Worm (Caenorhabditis elegans): ENCODE data around the gene nlp-80.

nlp-80 gene

ce11 chrV:11083691-11084090 lies 18.3 kb upstream of the nlp-80 start (continued):
- TF ChIP-seq pat-9 (tag; optimal IDR thresholded peaks at IDR 0.05) (peak; percentile 76), pha-2 (tag; optimal IDR thresholded peaks at IDR 0.05) (peak; percentile 55), ceh-34 (tag; optimal IDR thresholded peaks at IDR 0.05) (no peak), dmd-4 (tag; optimal IDR thresholded peaks at IDR 0.05; ENCODE audit: borderline replicate concordance) (peak; percentile 48), ceh-24 (tag; optimal IDR thresholded peaks at IDR 0.05) (no peak), lim-6 (tag; optimal IDR thresholded peaks at IDR 0.05) (no peak), elt-2 (tag; optimal IDR thresholded peaks at IDR 0.05) (no peak), T23F11.4 (GFP tag; optimal IDR thresholded peaks at IDR 0.05) (no peak), sox-4 (tag; optimal IDR thresholded peaks at IDR 0.05) (no peak), tbx-7 (tag; optimal IDR thresholded peaks at IDR 0.05) (no peak), C38D4.7 (GFP tag; optimal IDR thresholded peaks at IDR 0.05) (no peak), nhr-11 (tag; optimal IDR thresholded peaks at IDR 0.05) (no peak), sdc-2 (tag; optimal IDR thresholded peaks at IDR 0.05) (no peak), nhr-232 (tag; optimal IDR thresholded peaks at IDR 0.05) (no peak), fkh-6 (tag; optimal IDR thresholded peaks at IDR 0.05) (no peak), che-1 (tag; optimal IDR thresholded peaks at IDR 0.05) (no peak), elt-4 (tag; optimal IDR thresholded peaks at IDR 0.05) (no peak), lin-11 (tag; optimal IDR thresholded peaks at IDR 0.05) (no peak), odd-2 (tag; optimal IDR thresholded peaks at IDR 0.05) (no peak)

ce11 chrV:11082964-11083363 lies 17.6 kb upstream of the nlp-80 start:
- TF ChIP-seq nfya-1 (tag; optimal IDR thresholded peaks at IDR 0.05) (no peak), K02D7.2 (tag; optimal IDR thresholded peaks at IDR 0.05) (no peak), dve-1 (tag; optimal IDR thresholded peaks at IDR 0.05) (no peak), pqm-1 (tag; optimal IDR thresholded peaks at IDR 0.05) (no peak), pha-4 (tag; optimal IDR thresholded peaks at IDR 0.05) (no peak), ets-4 (tag; optimal IDR thresholded peaks at IDR 0.05) (no peak), pag-3 (tag; optimal IDR thresholded peaks at IDR 0.05; ENCODE audit: borderline replicate concordance) (no peak), hlh-15 (tag; optimal IDR thresholded peaks at IDR 0.05) (no peak), unc-86 (tag; optimal IDR thresholded peaks at IDR 0.05) (no peak), mec-3 (tag; optimal IDR thresholded peaks at IDR 0.05; ENCODE audit: borderline replicate concordance) (no peak), ceh-48 (tag; optimal IDR thresholded peaks at IDR 0.05) (no peak), C08G9.2 (tag; optimal IDR thresholded peaks at IDR 0.05) (no peak), elt-4 (tag; optimal IDR thresholded peaks at IDR 0.05) (no peak), nhr-232 (tag; optimal IDR thresholded peaks at IDR 0.05) (no peak), sox-2 (GFP tag; IDR thresholded peaks at IDR 0.05) (no peak)

- TF ChIP-seq rnt-1 (tag; optimal IDR thresholded peaks at IDR 0.05) (peak; percentile 76), hlh-8 (tag; optimal IDR thresholded peaks at IDR 0.05) (peak; percentile 45), pat-9 (tag; optimal IDR thresholded peaks at IDR 0.05) (peak; percentile 5), ceh-31 (tag; optimal IDR thresholded peaks at IDR 0.05) (peak; percentile 16), ceh-34 (tag; optimal IDR thresholded peaks at IDR 0.05) (peak; percentile 54), nfya-1 (tag; optimal IDR thresholded peaks at IDR 0.05) (peak; percentile 61), ceh-18 (tag; optimal IDR thresholded peaks at IDR 0.05) (peak; percentile 94), tbx-2 (tag; optimal IDR thresholded peaks at IDR 0.05) (peak; percentile 67), lim-6 (tag; optimal IDR thresholded peaks at IDR 0.05) (no peak), dmd-4 (tag; optimal IDR thresholded peaks at IDR 0.05; ENCODE audit: borderline replicate concordance) (peak; percentile 7), ceh-48 (tag; optimal IDR thresholded peaks at IDR 0.05) (no peak), ceh-14 (tag; optimal IDR thresholded peaks at IDR 0.05) (no peak)
Observed at ce11 chrV:11082475-11082874, 17.1 kb upstream of the nlp-80 start.

All from whole organism, late embryonic.